Worm (Caenorhabditis elegans) whole organism, young adult: ENCODE measurements around the gene zgpa-1.

Experiments used
- B0035.1 ChIP-seq: sonication (generic microtip); optimal IDR thresholded peaks from 2 replicates; lab custom pipeline; 2016; ENCODE audit warnings: missing genetic modification characterization, mild to moderate bottlenecking, missing compliant biosample characterization, missing genotype, missing genetic modification reagents
- B0336.3 ChIP-seq: fragments of 200-800 bp; sonication (Bioruptor generic); IDR thresholded peaks from 2 replicates; pipeline ENCODE4 v1.3.6; 2022; ENCODE audit warnings: missing genetic modification characterization, missing compliant biosample characterization
- C06A6.2 ChIP-seq: fragments of 200-800 bp; sonication (Bioruptor generic); conservative IDR thresholded peaks from 2 replicates; pipeline ENCODE4 v1.3.6; 2022; ENCODE audit warnings: missing genetic modification characterization, missing compliant biosample characterization
- F52B5.7 ChIP-seq: sonication (generic microtip); optimal IDR thresholded peaks from 2 replicates; lab custom pipeline; 2016; ENCODE audit warnings: mild to moderate bottlenecking, missing genetic modification characterization, missing compliant biosample characterization
- K12H6.12 ChIP-seq: fragments of 200-800 bp; sonication (Bioruptor generic); optimal IDR thresholded peaks from 2 replicates; lab custom pipeline; 2018; ENCODE audit warnings: mild to moderate bottlenecking, missing genetic modification characterization, missing compliant biosample characterization
- Y53F4B.3 ChIP-seq: fragments of 200-800 bp; sonication (Bioruptor generic); IDR thresholded peaks from 2 replicates; pipeline ENCODE4 v1.3.6; 2022; ENCODE audit warnings: missing genetic modification reagents, missing genetic modification characterization, missing compliant biosample characterization
- Y56A3A.18 ChIP-seq: fragments of 200-800 bp; sonication (Bioruptor generic); IDR thresholded peaks from 2 replicates; pipeline ENCODE4 v1.3.6; 2022; ENCODE audit warnings: missing genetic modification reagents, missing genetic modification characterization, missing compliant biosample characterization
- Y67H2A.10 ChIP-seq: fragments of 200-800 bp; sonication (Bioruptor generic); conservative IDR thresholded peaks from 2 replicates; pipeline ENCODE4 v1.3.6; 2022; ENCODE audit warnings: missing genetic modification reagents, missing genetic modification characterization, missing compliant biosample characterization
- ZK185.1 ChIP-seq: sonication (generic microtip); optimal IDR thresholded peaks from 2 replicates; lab custom pipeline; 2016; ENCODE audit warnings: mild to moderate bottlenecking, missing genetic modification characterization, missing compliant biosample characterization; ENCODE audit not compliant: poor library complexity, severe bottlenecking
- ama-1 ChIP-seq, 3 experiments: fragments of 150-350 bp in 1 of 3; sonication (generic microtip) in 2 of 3; optimal IDR thresholded peaks; 2 replicates each; lab custom pipeline; 2014 to 2018; ENCODE audit warnings: missing biosample characterization in 2 of 3, missing genetic modification characterization in 2 of 3, missing genetic modification reagents in 2 of 3
- aptf-3 ChIP-seq: fragments of 200-800 bp; sonication (Bioruptor generic); IDR thresholded peaks from 2 replicates; pipeline ENCODE4 v1.3.6; 2022; ENCODE audit warnings: missing genetic modification characterization, missing compliant biosample characterization
- attf-5 ChIP-seq: fragments of 200-800 bp; sonication (Bioruptor generic); optimal IDR thresholded peaks from 2 replicates; lab custom pipeline; 2018; ENCODE audit warnings: mild to moderate bottlenecking, missing genetic modification characterization, missing compliant biosample characterization
- cebp-1 ChIP-seq, 2 experiments: fragments of 200-800 bp in 1 of 2; sonication (Bioruptor generic) in 1 of 2; sonication (generic microtip) in 1 of 2; IDR thresholded peaks in 1 of 2; optimal IDR thresholded peaks in 1 of 2; 2 replicates each; pipeline versions ENCODE4 v1.3.6 to Lab custom; 2017 to 2022; ENCODE audit warnings: missing compliant biosample characterization in 2 of 2, missing genetic modification characterization in 2 of 2, mild to moderate bottlenecking in 1 of 2, missing genetic modification reagents in 1 of 2, moderate library complexity in 1 of 2
- cebp-2 ChIP-seq: fragments of 200-800 bp; sonication (Bioruptor generic); IDR thresholded peaks from 2 replicates; pipeline ENCODE4 v1.3.6; 2022; ENCODE audit warnings: missing genetic modification characterization, missing compliant biosample characterization
- ceh-58 ChIP-seq: fragments of 200-800 bp; sonication (Bioruptor generic); IDR thresholded peaks from 2 replicates; pipeline ENCODE4 v1.3.6; 2022; ENCODE audit warnings: missing genetic modification characterization, missing compliant biosample characterization
- die-1 ChIP-seq: sonication (generic microtip); optimal IDR thresholded peaks from 2 replicates; lab custom pipeline; 2016; ENCODE audit warnings: missing genotype, mild to moderate bottlenecking, missing genetic modification characterization, missing compliant biosample characterization
- dpff-1 ChIP-seq: sonication (generic microtip); optimal IDR thresholded peaks from 2 replicates; lab custom pipeline; 2017; ENCODE audit warnings: mild to moderate bottlenecking, missing genetic modification characterization, missing compliant biosample characterization
- efl-1 ChIP-seq: fragments of 150-350 bp; optimal IDR thresholded peaks from 2 replicates; lab custom pipeline; 2014; ENCODE audit warnings: missing biosample characterization, missing genetic modification reagents, missing genetic modification characterization
- ekl-4 ChIP-seq: fragments of 200-800 bp; sonication (Bioruptor generic); IDR thresholded peaks from 2 replicates; pipeline ENCODE4 v1.3.6; 2022; ENCODE audit warnings: missing genetic modification reagents, missing genetic modification characterization, missing compliant biosample characterization
- ets-4 ChIP-seq: fragments of 200-800 bp; sonication (Bioruptor generic); optimal IDR thresholded peaks from 2 replicates; lab custom pipeline; 2018; ENCODE audit warnings: mild to moderate bottlenecking, missing genetic modification characterization, missing compliant biosample characterization
- gei-17 ChIP-seq: fragments of 200-800 bp; sonication (Bioruptor generic); optimal IDR thresholded peaks from 2 replicates; lab custom pipeline; 2018; ENCODE audit warnings: mild to moderate bottlenecking, missing genetic modification characterization, missing compliant biosample characterization
- him-1 ChIP-seq: sonication (generic microtip); optimal IDR thresholded peaks from 2 replicates; lab custom pipeline; 2016; ENCODE audit warnings: missing genotype, missing genetic modification reagents, missing genetic modification characterization, missing compliant biosample characterization
- hmg-1.2 ChIP-seq: fragments of 200-800 bp; sonication (Bioruptor generic); IDR thresholded peaks from 2 replicates; pipeline ENCODE4 v1.3.6; 2022; ENCODE audit warnings: missing genetic modification reagents, missing genetic modification characterization, missing compliant biosample characterization
- hmg-20 ChIP-seq: fragments of 200-800 bp; sonication (Bioruptor generic); IDR thresholded peaks from 2 replicates; pipeline ENCODE4 v1.3.6; 2022; ENCODE audit warnings: missing genetic modification reagents, missing genetic modification characterization, missing compliant biosample characterization
- lag-1 ChIP-seq: fragments of 200-800 bp; sonication (Bioruptor generic); IDR thresholded peaks from 2 replicates; pipeline ENCODE4 v1.3.6; 2022; ENCODE audit warnings: missing genetic modification reagents, missing genetic modification characterization, missing compliant biosample characterization
- lin-54 ChIP-seq: fragments of 200-800 bp; sonication (Bioruptor generic); optimal IDR thresholded peaks from 2 replicates; lab custom pipeline; 2018; ENCODE audit warnings: mild to moderate bottlenecking, missing genetic modification characterization, missing compliant biosample characterization
- madf-3 ChIP-seq: fragments of 200-800 bp; sonication (Bioruptor generic); IDR thresholded peaks from 2 replicates; pipeline ENCODE4 v1.3.6; 2022; ENCODE audit warnings: missing genetic modification reagents, missing genetic modification characterization, missing compliant biosample characterization
- mcd-1 ChIP-seq: fragments of 200-800 bp; sonication (Bioruptor generic); IDR thresholded peaks from 2 replicates; pipeline ENCODE4 v1.3.6; 2022; ENCODE audit warnings: missing genetic modification reagents, missing genetic modification characterization, missing compliant biosample characterization
- mxl-1 ChIP-seq: sonication (generic microtip); optimal IDR thresholded peaks from 2 replicates; lab custom pipeline; 2016; ENCODE audit warnings: missing genetic modification characterization, missing compliant biosample characterization
- nfya-2 ChIP-seq: fragments of 200-800 bp; sonication (Bioruptor generic); IDR thresholded peaks from 2 replicates; pipeline ENCODE4 v1.3.6; 2022; ENCODE audit warnings: missing genetic modification reagents, missing genetic modification characterization, missing compliant biosample characterization
- nfyb-1 ChIP-seq: fragments of 200-800 bp; sonication (Bioruptor generic); IDR thresholded peaks from 2 replicates; pipeline ENCODE4 v1.3.6; 2022; ENCODE audit warnings: missing genetic modification reagents, missing genetic modification characterization, missing compliant biosample characterization
- nhr-120 ChIP-seq: fragments of 200-800 bp; sonication (Bioruptor generic); IDR thresholded peaks from 2 replicates; pipeline ENCODE4 v1.3.6; 2022; ENCODE audit warnings: missing genetic modification characterization, missing compliant biosample characterization
- nhr-80 ChIP-seq: sonication (generic microtip); optimal IDR thresholded peaks from 2 replicates; lab custom pipeline; 2016; ENCODE audit warnings: missing genetic modification characterization, missing compliant biosample characterization
- pha-4 ChIP-seq: fragments of 150-350 bp; sonication (generic microtip); optimal IDR thresholded peaks from 2 replicates; lab custom pipeline; 2014; ENCODE audit warnings: missing biosample characterization, missing genetic modification reagents, missing genetic modification characterization
- repo-1 ChIP-seq: sonication (generic microtip); optimal IDR thresholded peaks from 2 replicates; lab custom pipeline; 2017; ENCODE audit warnings: mild to moderate bottlenecking, missing genetic modification characterization, missing compliant biosample characterization
- sdz-38 ChIP-seq: sonication (generic microtip); optimal IDR thresholded peaks from 2 replicates; lab custom pipeline; 2016; ENCODE audit warnings: missing genotype, missing genetic modification characterization, missing compliant biosample characterization
- snpc-1.1 ChIP-seq: sonication (generic microtip); optimal IDR thresholded peaks from 2 replicates; lab custom pipeline; 2017; ENCODE audit warnings: missing genetic modification characterization, mild to moderate bottlenecking, missing compliant biosample characterization, antibody characterized with exemption, moderate library complexity, missing genotype, missing genetic modification reagents; ENCODE audit not compliant: insufficient read depth
- snpc-3.4 ChIP-seq: sonication (generic microtip); optimal IDR thresholded peaks from 2 replicates; lab custom pipeline; 2017; ENCODE audit warnings: missing genetic modification characterization, mild to moderate bottlenecking, missing compliant biosample characterization, antibody characterized with exemption, moderate library complexity, missing genotype, missing genetic modification reagents
- snpc-4 ChIP-seq, 5 experiments: fragments of 150-350 bp in 1 of 5; sonication (generic microtip) in 4 of 5; optimal IDR thresholded peaks; 2 replicates each; lab custom pipeline; 2014 to 2018; ENCODE audit warnings: missing genetic modification characterization in 5 of 5, missing biosample characterization in 3 of 5, antibody characterized with exemption in 2 of 5, mild to moderate bottlenecking in 2 of 5, missing compliant biosample characterization in 2 of 5, missing genotype in 2 of 5, moderate library complexity in 2 of 5, missing genetic modification reagents in 1 of 5
- somi-1 ChIP-seq: fragments of 200-800 bp; sonication (Bioruptor generic); optimal IDR thresholded peaks from 2 replicates; lab custom pipeline; 2018; ENCODE audit warnings: mild to moderate bottlenecking, missing genetic modification characterization, missing compliant biosample characterization
- tlf-1 ChIP-seq: fragments of 200-800 bp; sonication (Bioruptor generic); optimal IDR thresholded peaks from 2 replicates; lab custom pipeline; 2018; ENCODE audit warnings: mild to moderate bottlenecking, missing genetic modification characterization, missing compliant biosample characterization
- unc-130 ChIP-seq: sonication (generic microtip); optimal IDR thresholded peaks from 2 replicates; lab custom pipeline; 2016; ENCODE audit warnings: missing genetic modification reagents, missing genetic modification characterization, missing compliant biosample characterization
- unc-62 ChIP-seq: fragments of 150-350 bp; optimal IDR thresholded peaks from 2 replicates; lab custom pipeline; 2014; ENCODE audit warnings: missing biosample characterization, missing genetic modification reagents, missing genetic modification characterization
- xnd-1 ChIP-seq: sonication (generic microtip); optimal IDR thresholded peaks from 2 replicates; lab custom pipeline; 2016; ENCODE audit warnings: missing genotype, missing genetic modification reagents, missing genetic modification characterization, missing compliant biosample characterization
- zfh-2 ChIP-seq: fragments of 200-800 bp; sonication (Bioruptor generic); conservative IDR thresholded peaks from 2 replicates; pipeline ENCODE4 v1.3.6; 2022; ENCODE audit warnings: missing genetic modification reagents, missing genetic modification characterization, missing compliant biosample characterization
- ztf-22 ChIP-seq: fragments of 200-800 bp; sonication (Bioruptor generic); optimal IDR thresholded peaks from 2 replicates; lab custom pipeline; 2018; ENCODE audit warnings: mild to moderate bottlenecking, missing genetic modification characterization, moderate library complexity, missing compliant biosample characterization
- ztf-26 ChIP-seq: sonication (generic microtip); optimal IDR thresholded peaks from 2 replicates; lab custom pipeline; 2017; ENCODE audit warnings: missing genetic modification characterization, missing compliant biosample characterization

Gene zgpa-1

DNA sequence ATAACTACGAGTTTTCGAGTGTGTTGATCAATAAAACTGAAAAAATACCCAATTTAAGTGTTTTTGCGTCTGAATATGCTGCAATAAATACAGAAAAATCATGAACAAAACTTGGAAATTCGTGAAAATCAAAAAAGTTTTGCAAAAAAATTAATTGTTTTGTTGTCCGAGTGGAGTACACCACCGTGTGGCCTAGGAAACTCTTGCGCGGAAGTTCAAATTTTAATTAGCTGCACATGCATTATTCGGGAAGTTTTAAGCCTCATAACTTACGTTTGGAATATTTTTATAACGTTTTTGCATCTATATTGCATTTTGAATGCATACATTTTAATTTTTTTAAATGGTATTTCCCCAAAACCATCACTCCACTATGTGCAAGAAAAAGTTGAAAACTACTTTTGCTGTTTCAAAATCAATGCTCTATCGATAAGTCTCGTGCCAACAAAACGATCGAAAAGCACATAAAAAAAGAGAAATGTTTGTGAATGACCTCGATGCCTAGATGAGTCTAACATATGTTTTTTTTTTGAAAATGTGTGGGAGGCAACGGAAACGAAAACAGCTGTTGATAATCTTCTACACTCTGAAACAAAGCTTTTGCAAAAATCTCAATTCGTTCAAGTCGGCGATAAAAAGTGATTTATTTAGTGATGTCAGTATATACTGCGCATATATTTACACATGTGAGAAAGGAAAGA lies 3.9 kb upstream of the zgpa-1 start (continued):
- peak; percentile 17 for TF ChIP-seq unc-130 (GFP tag; lab: Kevin White, UChicago)
- no peak for TF ChIP-seq B0035.1 (tag; lab: Kevin White, UChicago)
- TF ChIP-seq Y53F4B.3 (GFP tag; lab: Robert Waterston, UW), result no peak
- TF ChIP-seq C06A6.2 (GFP tag; lab: Robert Waterston, UW), result no peak
- TF ChIP-seq aptf-3, result no peak
- TF ChIP-seq xnd-1 (tag; lab: Kevin White, UChicago), result peak; percentile 26
- no peak for TF ChIP-seq mxl-1 (tag; lab: Kevin White, UChicago)
- peak; percentile 36 for TF ChIP-seq him-1 (tag; lab: Kevin White, UChicago)
- TF ChIP-seq sdz-38 (tag; lab: Kevin White, UChicago), result no peak
- TF ChIP-seq Y67H2A.10 (GFP tag; lab: Robert Waterston, UW), result no peak
- no peak for TF ChIP-seq mcd-1 (GFP tag; lab: Robert Waterston, UW)
- no peak for TF ChIP-seq cebp-2 (GFP tag; lab: Robert Waterston, UW)
- TF ChIP-seq lin-54 (GFP tag; lab: Kevin White, UChicago), result peak; percentile 89
- no peak for TF ChIP-seq F52B5.7 (tag; lab: Kevin White, UChicago)
- TF ChIP-seq pha-4 (tag; lab: Kevin White, UChicago), result no peak
- no peak for TF ChIP-seq dpff-1 (tag; lab: Kevin White, UChicago)
- TF ChIP-seq repo-1, result no peak
- no peak for TF ChIP-seq ceh-58 (GFP tag; lab: Robert Waterston, UW)
- TF ChIP-seq snpc-1.1 (tag; lab: Kevin White, UChicago), result no peak
- TF ChIP-seq K12H6.12 (tag; lab: Kevin White, UChicago), result no peak
- no peak for TF ChIP-seq ets-4 (GFP tag; lab: Kevin White, UChicago)
- TF ChIP-seq die-1 (tag; lab: Kevin White, UChicago), result no peak
- no peak for TF ChIP-seq cebp-1 (GFP tag; IDR thresholded peaks at IDR 0.05; lab: Robert Waterston, UW)
- no peak for TF ChIP-seq cebp-1 (tag; optimal IDR thresholded peaks at IDR 0.05; lab: Kevin White, UChicago)
- TF ChIP-seq Y56A3A.18 (GFP tag; lab: Robert Waterston, UW), result no peak
- TF ChIP-seq attf-5 (GFP tag; lab: Kevin White, UChicago), result no peak
- TF ChIP-seq gei-17 (GFP tag; lab: Kevin White, UChicago), result no peak
- TF ChIP-seq somi-1 (GFP tag; lab: Kevin White, UChicago), result no peak
- TF ChIP-seq ama-1 (optimal IDR thresholded peaks at IDR 0.05; lab: Kevin White, UChicago), result no peak
- no peak for TF ChIP-seq ama-1 (GFP tag; optimal IDR thresholded peaks at IDR 0.05; lab: Kevin White, UChicago)
- TF ChIP-seq snpc-4 (GFP tag; optimal IDR thresholded peaks at IDR 0.05; lab: Kevin White, UChicago), result no peak
- TF ChIP-seq snpc-4 (tag; optimal IDR thresholded peaks at IDR 0.05; lab: Kevin White, UChicago), result peak in 1 of 4 experiments; percentile 3
- no peak for TF ChIP-seq unc-62 (GFP tag; lab: Kevin White, UChicago)
- TF ChIP-seq snpc-3.4 (tag; lab: Kevin White, UChicago), result no peak
- TF ChIP-seq nfya-2 (GFP tag; lab: Robert Waterston, UW), result no peak
- no peak for TF ChIP-seq hmg-1.2 (GFP tag; lab: Robert Waterston, UW)
- TF ChIP-seq ztf-26 (tag; lab: Kevin White, UChicago), result no peak
- TF ChIP-seq madf-3 (GFP tag; lab: Robert Waterston, UW), result 0 out of 2 replicates have a peak, but pooled peaks have one; percentile 2
- no peak for TF ChIP-seq ekl-4
- no peak for TF ChIP-seq nfyb-1 (GFP tag; lab: Robert Waterston, UW)
- peak; percentile 40; the same call in 1 of the 2 replicates for TF ChIP-seq hmg-20 (GFP tag; lab: Robert Waterston, UW)
- no peak for TF ChIP-seq lag-1 (GFP tag; lab: Robert Waterston, UW)
- TF ChIP-seq nhr-120, result no peak
- no peak for TF ChIP-seq B0336.3
- peak; percentile 59 for TF ChIP-seq efl-1 (GFP tag; lab: Kevin White, UChicago)
- no peak for TF ChIP-seq zfh-2 (GFP tag; lab: Robert Waterston, UW)
- no peak for TF ChIP-seq tlf-1 (GFP tag; lab: Kevin White, UChicago)
- no peak for TF ChIP-seq nhr-80 (tag; lab: Kevin White, UChicago)
- TF ChIP-seq ZK185.1 (tag; lab: Kevin White, UChicago), result peak; percentile 41
- no peak for TF ChIP-seq ztf-22 (GFP tag; lab: Kevin White, UChicago)
